Worm (Caenorhabditis elegans): ENCODE results near the gene srj-18.

Gene srj-18

ce11 chrV:2746404-2746803 lies 27.7 kb upstream of the srj-18 start:
- TF ChIP-seq daf-12 (tag; optimal IDR thresholded peaks at IDR 0.05) (no peak), lin-39 (tag; optimal IDR thresholded peaks at IDR 0.05) (no peak), pqm-1 (tag; optimal IDR thresholded peaks at IDR 0.05) (no peak), nhr-237 (tag; optimal IDR thresholded peaks at IDR 0.05) (no peak), ztf-11 (tag; optimal IDR thresholded peaks at IDR 0.05) (no peak), ama-1 (optimal IDR thresholded peaks at IDR 0.05) (no peak), nhr-77 (tag; optimal IDR thresholded peaks at IDR 0.05) (no peak), lin-15B (tag; optimal IDR thresholded peaks at IDR 0.05) (no peak), zag-1 (tag; optimal IDR thresholded peaks at IDR 0.05) (no peak), fkh-2 (tag; optimal IDR thresholded peaks at IDR 0.05) (no peak), R02D3.7 (tag; optimal IDR thresholded peaks at IDR 0.05) (no peak), nhr-11 (tag; optimal IDR thresholded peaks at IDR 0.05) (no peak), elt-1 (tag; optimal IDR thresholded peaks at IDR 0.05) (no peak), elt-2 (tag; optimal IDR thresholded peaks at IDR 0.05) (no peak), ceh-16 (tag; optimal IDR thresholded peaks at IDR 0.05) (no peak), elt-3 (tag; optimal IDR thresholded peaks at IDR 0.05) (no peak), nhr-12 (tag; optimal IDR thresholded peaks at IDR 0.05) (no peak)

DNA sequence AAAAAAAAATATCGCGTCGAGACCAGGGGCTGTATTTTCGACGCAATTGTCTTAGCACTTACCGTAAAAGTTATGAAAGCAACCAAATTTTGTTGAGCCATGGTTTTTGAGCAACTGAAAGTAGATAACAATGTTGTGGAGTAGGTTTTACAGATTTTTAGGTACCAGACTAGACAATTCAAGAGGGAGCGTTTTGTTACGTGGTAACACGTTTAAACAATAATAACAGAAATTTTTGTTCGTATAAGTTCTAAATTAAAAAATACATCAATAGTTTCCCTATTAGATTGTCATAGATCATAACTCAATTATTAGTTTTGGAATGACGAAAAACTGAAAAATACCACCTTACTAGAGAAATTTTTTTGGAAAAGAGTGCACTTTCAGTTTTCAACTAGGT lies 24.1 kb upstream of the srj-18 start, which contains the start of gene srx-24:
Gene srx-24 (minus strand): TSS at position 101 of the 400 bp plus-strand sequence.
- no peak for TF ChIP-seq aly-2 (tag; optimal IDR thresholded peaks at IDR 0.05)
- TF ChIP-seq nhr-23 (tag; optimal IDR thresholded peaks at IDR 0.05) = no peak
- no peak for TF ChIP-seq mdl-1 (tag; optimal IDR thresholded peaks at IDR 0.05)
- TF ChIP-seq nhr-237 (tag; optimal IDR thresholded peaks at IDR 0.05) = no peak
- TF ChIP-seq hmg-11 (tag; optimal IDR thresholded peaks at IDR 0.05) = no peak
- TF ChIP-seq pqm-1 (tag; optimal IDR thresholded peaks at IDR 0.05) = no peak
- no peak for TF ChIP-seq ztf-11 (tag; optimal IDR thresholded peaks at IDR 0.05)

- TF ChIP-seq egl-27 (tag; optimal IDR thresholded peaks at IDR 0.05) (no peak), ceh-28 (tag; optimal IDR thresholded peaks at IDR 0.05) (no peak), mdl-1 (tag; optimal IDR thresholded peaks at IDR 0.05) (no peak), zag-1 (tag; optimal IDR thresholded peaks at IDR 0.05) (no peak), sea-2 (GFP tag; optimal IDR thresholded peaks at IDR 0.05) (no peak), ama-1 (optimal IDR thresholded peaks at IDR 0.05) (no peak), jun-1 (tag; optimal IDR thresholded peaks at IDR 0.05) (no peak), pqm-1 (tag; optimal IDR thresholded peaks at IDR 0.05) (no peak), mml-1 (tag; optimal IDR thresholded peaks at IDR 0.05) (no peak), aly-2 (tag; optimal IDR thresholded peaks at IDR 0.05) (no peak), R02D3.7 (tag; optimal IDR thresholded peaks at IDR 0.05) (no peak), nhr-77 (tag; optimal IDR thresholded peaks at IDR 0.05) (no peak), nhr-12 (tag; optimal IDR thresholded peaks at IDR 0.05) (no peak), unc-62 (GFP tag; optimal IDR thresholded peaks at IDR 0.05) (no peak)
Observed at ce11 chrV:2753007-2753406, 21.1 kb upstream of the srj-18 start, which contains the start of gene srx-26. Gene srx-26, minus strand, starts transcription at chrV:2753107.

- TF ChIP-seq aly-2 (tag; optimal IDR thresholded peaks at IDR 0.05) (no peak), ztf-4 (tag; optimal IDR thresholded peaks at IDR 0.05) (no peak), ceh-16 (tag; optimal IDR thresholded peaks at IDR 0.05) (no peak), fos-1 (tag; optimal IDR thresholded peaks at IDR 0.05) (no peak), daf-12 (tag; optimal IDR thresholded peaks at IDR 0.05) (no peak), elt-2 (tag; optimal IDR thresholded peaks at IDR 0.05) (no peak), nhr-67 (tag; optimal IDR thresholded peaks at IDR 0.05) (no peak), egl-5 (tag; optimal IDR thresholded peaks at IDR 0.05) (no peak), nhr-237 (tag; optimal IDR thresholded peaks at IDR 0.05) (no peak), ceh-82 (tag; optimal IDR thresholded peaks at IDR 0.05) (no peak), ceh-9 (tag; optimal IDR thresholded peaks at IDR 0.05) (no peak), zag-1 (tag; optimal IDR thresholded peaks at IDR 0.05) (no peak), ama-1 (optimal IDR thresholded peaks at IDR 0.05) (no peak), lin-39 (tag; optimal IDR thresholded peaks at IDR 0.05) (no peak), pha-4 (tag; optimal IDR thresholded peaks at IDR 0.05) (no peak), pqm-1 (tag; optimal IDR thresholded peaks at IDR 0.05) (no peak)
Observed at ce11 chrV:2757226-2757893, 16.8 kb upstream of the srj-18 start, which contains the start of gene srx-28. Gene srx-28, minus strand, starts transcription at chrV:2757276.

ce11 chrV:2758437-2758836 lies 15.7 kb upstream of the srj-18 start:
- no peak for TF ChIP-seq elt-3 (tag; optimal IDR thresholded peaks at IDR 0.05)
- no peak for TF ChIP-seq ztf-4 (tag; optimal IDR thresholded peaks at IDR 0.05)
- TF ChIP-seq ceh-16 (tag; optimal IDR thresholded peaks at IDR 0.05) = no peak
- no peak for TF ChIP-seq ceh-28 (tag; optimal IDR thresholded peaks at IDR 0.05)
- no peak for TF ChIP-seq eor-1 (tag; optimal IDR thresholded peaks at IDR 0.05)
- no peak for TF ChIP-seq elt-2 (tag; optimal IDR thresholded peaks at IDR 0.05)
- TF ChIP-seq nhr-67 (tag; optimal IDR thresholded peaks at IDR 0.05) = no peak
- TF ChIP-seq nhr-77 (tag; optimal IDR thresholded peaks at IDR 0.05) = no peak
- TF ChIP-seq R02D3.7 (tag; optimal IDR thresholded peaks at IDR 0.05) = no peak
- no peak for TF ChIP-seq fkh-10 (GFP tag; optimal IDR thresholded peaks at IDR 0.05)
- TF ChIP-seq aly-2 (tag; optimal IDR thresholded peaks at IDR 0.05) = no peak
- no peak for TF ChIP-seq lsy-12 (tag; optimal IDR thresholded peaks at IDR 0.05)
- TF ChIP-seq zag-1 (tag; optimal IDR thresholded peaks at IDR 0.05) = no peak
- TF ChIP-seq lin-15B (tag; optimal IDR thresholded peaks at IDR 0.05) = no peak
